Fruit fly (Drosophila melanogaster): ENCODE data around the gene Edg78E.

Edg78E gene

dm6 chr3L:21302493-21302892, 4.9 kb upstream of the Edg78E start:
- no peak for TF ChIP-seq CG17801 (GFP tag; optimal IDR thresholded peaks at IDR 0.05; ENCODE audit: partially characterized antibody)

- no peak for TF ChIP-seq CG17801 (GFP tag; optimal IDR thresholded peaks at IDR 0.05; ENCODE audit: partially characterized antibody)
Measured at dm6 chr3L:21301737-21302487, 4.3 kb upstream of the Edg78E start.

dm6 chr3L:21300280-21300679, 2.7 kb upstream of the Edg78E start, which contains the start of gene Cpr78Cc:
Gene Cpr78Cc (plus strand): TSS chr3L:21300580.
- TF ChIP-seq CG17801 (GFP tag; optimal IDR thresholded peaks at IDR 0.05; ENCODE audit: partially characterized antibody) = no peak

dm6 chr3L:21299203-21299602, 1.6 kb upstream of the Edg78E start:
- no peak for TF ChIP-seq CG17801 (GFP tag; optimal IDR thresholded peaks at IDR 0.05; ENCODE audit: partially characterized antibody)

dm6 chr3L:21298375-21298774, 772 bp upstream of the Edg78E start, which contains the start of gene CG43702:
Gene CG43702 (plus strand): TSS chr3L:21298675.
- no peak for TF ChIP-seq CG17801 (GFP tag; optimal IDR thresholded peaks at IDR 0.05; ENCODE audit: partially characterized antibody)

- TF ChIP-seq CG17801 (GFP tag; optimal IDR thresholded peaks at IDR 0.05; ENCODE audit: partially characterized antibody) = no peak
Measured at dm6 chr3L:21294202-21294601, 3.4 kb downstream of the Edg78E start, which contains the start of gene Cpr78Cb. Gene Cpr78Cb (plus strand): TSS chr3L:21294492.

dm6 chr3L:21292700-21293099, 4.9 kb downstream of the Edg78E start, which contains the start of gene Cpr78Ca:
Gene Cpr78Ca (minus strand): TSS chr3L:21292800.
- TF ChIP-seq CG17801 (GFP tag; optimal IDR thresholded peaks at IDR 0.05; ENCODE audit: partially characterized antibody) = no peak

dm6 chr3L:21291055-21291454, 6.5 kb downstream of the Edg78E start:
- TF ChIP-seq CG17801 (GFP tag; optimal IDR thresholded peaks at IDR 0.05; ENCODE audit: partially characterized antibody) = no peak

dm6 chr3L:21290336-21290735, 7.3 kb downstream of the Edg78E start:
- TF ChIP-seq CG17801 (GFP tag; optimal IDR thresholded peaks at IDR 0.05; ENCODE audit: partially characterized antibody) = no peak

- TF ChIP-seq CG17801 (GFP tag; optimal IDR thresholded peaks at IDR 0.05; ENCODE audit: partially characterized antibody) = peak; percentile 89
Measured at dm6 chr3L:21285639-21286338, 11.8 kb downstream of the Edg78E start, which contains the start of the genes CG12974 and pzg. Gene CG12974 (minus strand): TSS chr3L:21285962. Gene pzg (plus strand): TSS chr3L:21286099.

- TF ChIP-seq CG17801 (GFP tag; optimal IDR thresholded peaks at IDR 0.05; ENCODE audit: partially characterized antibody) = no peak
Measured at dm6 chr3L:21284720-21285638, 12.6 kb downstream of the Edg78E start.

- TF ChIP-seq CG17801 (GFP tag; optimal IDR thresholded peaks at IDR 0.05; ENCODE audit: partially characterized antibody) = no peak
Measured at dm6 chr3L:21283795-21284194, 13.8 kb downstream of the Edg78E start.

- no peak for TF ChIP-seq CG17801 (GFP tag; optimal IDR thresholded peaks at IDR 0.05; ENCODE audit: partially characterized antibody)
Measured at dm6 chr3L:21282741-21283140, 14.9 kb downstream of the Edg78E start.

dm6 chr3L:21281706-21282105, 15.9 kb downstream of the Edg78E start:
- no peak for TF ChIP-seq CG17801 (GFP tag; optimal IDR thresholded peaks at IDR 0.05; ENCODE audit: partially characterized antibody)
